Worm (Caenorhabditis elegans): ENCODE results near the gene nurf-1.
A peak's percentile ranks its signal among the peaks of the same experiment; 100 is the strongest.

Gene nurf-1

ce11 chrII:14365182-14365751 lies 25.2 kb upstream of the nurf-1 start, which contains the start of gene imb-2:
Gene imb-2 (plus strand): TSS chrII:14365701.
- TF ChIP-seq nhr-71 (tag; optimal IDR thresholded peaks at IDR 0.05) (peak; percentile 73), snu-23 (GFP tag; optimal IDR thresholded peaks at IDR 0.05) (peak; percentile 46), lin-14 (GFP tag; optimal IDR thresholded peaks at IDR 0.05) (peak; percentile 75), dpl-1 (GFP tag; optimal IDR thresholded peaks at IDR 0.05) (peak; percentile 60 to 83 (median 72)), nhr-85 (tag) (peak; percentile 19), ztf-11 (tag; optimal IDR thresholded peaks at IDR 0.05) (no peak), C16A3.4 (tag; optimal IDR thresholded peaks at IDR 0.05) (peak; percentile 51), lin-13 (GFP tag; optimal IDR thresholded peaks at IDR 0.05) (peak; percentile 49), nhr-20 (tag; optimal IDR thresholded peaks at IDR 0.05) (peak; percentile 30), tbx-2 (tag; optimal IDR thresholded peaks at IDR 0.05) (peak; percentile 4), unc-98 (GFP tag; IDR thresholded peaks at IDR 0.05) (no peak), nhr-90 (tag; optimal IDR thresholded peaks at IDR 0.05; ENCODE audit: poor library complexity) (no peak), C04F5.9 (tag; optimal IDR thresholded peaks at IDR 0.05) (no peak), egl-13 (tag; optimal IDR thresholded peaks at IDR 0.05) (no peak), nhr-19 (GFP tag; conservative IDR thresholded peaks at IDR 0.05) (no peak), alr-1 (tag; optimal IDR thresholded peaks at IDR 0.05; ENCODE audit: borderline replicate concordance) (no peak), nhr-47 (tag; optimal IDR thresholded peaks at IDR 0.05) (peak; percentile 46), ceh-82 (tag; optimal IDR thresholded peaks at IDR 0.05) (peak in 1 of 3 experiments; percentile 62), mab-9 (GFP tag; IDR thresholded peaks at IDR 0.05) (no peak), nhr-76 (tag; optimal IDR thresholded peaks at IDR 0.05) (no peak), nhr-77 (tag; optimal IDR thresholded peaks at IDR 0.05) (peak; percentile 72), skn-1 (tag; optimal IDR thresholded peaks at IDR 0.05) (no peak), aha-1 (tag; optimal IDR thresholded peaks at IDR 0.05) (no peak), snpc-4 (tag; optimal IDR thresholded peaks at IDR 0.05) (peak; percentile 34), C34B4.2 (tag; optimal IDR thresholded peaks at IDR 0.05) (no peak), lir-3 (tag; optimal IDR thresholded peaks at IDR 0.05; ENCODE audit: poor library complexity) (no peak), ceh-88 (GFP tag; IDR thresholded peaks at IDR 0.05) (no peak), nhr-11 (tag; optimal IDR thresholded peaks at IDR 0.05) (no peak), unc-130 (tag; optimal IDR thresholded peaks at IDR 0.05) (no peak), sox-4 (tag; optimal IDR thresholded peaks at IDR 0.05) (no peak), sptf-1 (tag; optimal IDR thresholded peaks at IDR 0.05) (no peak), swsn-7 (tag; optimal IDR thresholded peaks at IDR 0.05) (peak; percentile 45), ces-1 (GFP tag; optimal IDR thresholded peaks at IDR 0.05) (no peak), nhr-84 (tag; optimal IDR thresholded peaks at IDR 0.05) (no peak), lin-15B (tag; optimal IDR thresholded peaks at IDR 0.05) (peak; percentile 58), lin-35 (GFP tag; optimal IDR thresholded peaks at IDR 0.05) (peak; percentile 75 to 82), rnt-1 (tag; optimal IDR thresholded peaks at IDR 0.05) (peak; percentile 32), unc-86 (tag; optimal IDR thresholded peaks at IDR 0.05) (peak; percentile 33), dsc-1 (tag; optimal IDR thresholded peaks at IDR 0.05) (peak; percentile 34), isw-1 (GFP tag; IDR thresholded peaks at IDR 0.05) (peak; percentile 9; the same call in 1 of the 2 replicates), fkh-10 (GFP tag; optimal IDR thresholded peaks at IDR 0.05) (peak; percentile 5), efl-1 (optimal IDR thresholded peaks at IDR 0.05) (peak; percentile 73 to 77), efl-1 (GFP tag; optimal IDR thresholded peaks at IDR 0.05 in 1 of 2) (peak; percentile 74 to 96), irx-1 (tag; optimal IDR thresholded peaks at IDR 0.05) (no peak), egl-27 (tag; optimal IDR thresholded peaks at IDR 0.05) (no peak), lsy-2 (tag; optimal IDR thresholded peaks at IDR 0.05) (peak; percentile 61 to 86), unc-62 (GFP tag; optimal IDR thresholded peaks at IDR 0.05) (no peak), fkh-8 (tag; optimal IDR thresholded peaks at IDR 0.05) (peak; percentile 70), F16B12.6 (tag; optimal IDR thresholded peaks at IDR 0.05) (peak; percentile 51), pag-3 (tag; optimal IDR thresholded peaks at IDR 0.05; ENCODE audit: borderline replicate concordance, insufficient read depth) (no peak), xbp-1 (tag; optimal IDR thresholded peaks at IDR 0.05) (peak; percentile 9)

Measured in whole organism, L1 larva.